Fruit fly (Drosophila melanogaster): Measurements from ENCODE around the gene CG32066.

CG32066 gene

DNA sequence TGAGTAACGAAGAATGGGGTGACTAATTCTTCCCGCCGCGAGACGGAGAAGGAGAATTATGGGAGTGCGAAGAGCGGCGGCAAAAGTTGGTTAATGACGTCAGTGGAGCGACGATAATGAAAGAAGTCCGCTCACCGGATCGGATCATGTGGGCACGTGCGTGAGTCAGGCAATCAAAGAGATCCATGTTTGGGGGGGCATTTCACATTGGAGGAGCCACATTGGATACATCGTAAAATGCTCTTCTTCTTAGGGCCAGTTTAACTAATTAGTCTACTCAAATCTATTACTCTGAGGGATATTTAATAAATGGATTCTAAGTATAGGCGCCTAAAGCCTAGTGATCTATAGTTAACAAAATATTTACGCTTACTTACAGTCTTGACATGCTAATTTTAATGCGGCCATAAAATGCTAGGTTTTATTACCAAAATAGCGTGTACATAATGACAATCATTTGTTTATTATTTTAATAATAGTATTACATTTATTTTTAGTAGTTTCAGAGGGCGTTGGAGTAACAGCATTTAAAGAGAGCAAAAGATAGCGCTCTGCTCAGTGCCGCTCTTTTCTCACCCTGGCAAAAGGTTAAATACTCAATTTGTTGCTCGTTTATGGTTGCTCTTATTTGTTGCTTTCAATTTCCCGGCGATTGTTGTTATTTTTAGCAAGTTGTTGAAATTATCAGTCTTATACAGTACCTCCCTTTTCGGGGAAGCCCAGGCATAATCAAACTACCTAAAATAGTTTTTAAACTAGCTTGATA lies 2.3 kb downstream of the CG32066 start:
- no peak for TF ChIP-seq psq (optimal IDR thresholded peaks at IDR 0.05)

DNA sequence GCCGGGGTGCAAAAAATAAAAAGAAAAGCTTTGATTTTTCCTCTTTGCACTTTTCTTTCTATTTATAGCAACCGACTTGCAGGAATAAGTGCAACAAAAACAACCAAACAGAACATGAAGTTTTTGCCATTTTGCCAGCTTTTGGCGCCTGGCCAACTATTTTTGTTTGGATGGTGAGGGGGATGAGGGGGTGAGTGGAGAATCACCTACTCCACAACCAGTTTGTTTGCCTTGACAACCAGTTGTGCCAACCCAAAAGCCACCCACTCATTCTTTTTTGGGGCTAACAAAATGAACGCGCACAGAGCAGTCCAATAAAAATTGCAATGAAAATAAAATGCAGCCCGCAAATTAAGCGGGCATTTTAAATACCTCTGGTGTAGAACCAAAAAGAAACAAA lies 3.5 kb downstream of the CG32066 start:
- TF ChIP-seq pan (optimal IDR thresholded peaks at IDR 0.05) (no peak), psq (optimal IDR thresholded peaks at IDR 0.05) (no peak), Dll (optimal IDR thresholded peaks at IDR 0.05) (no peak), EcR (GFP tag; optimal IDR thresholded peaks at IDR 0.05) (no peak), usp (GFP tag; optimal IDR thresholded peaks at IDR 0.05) (no peak), CG8478 (optimal IDR thresholded peaks at IDR 0.05) (no peak)

DNA sequence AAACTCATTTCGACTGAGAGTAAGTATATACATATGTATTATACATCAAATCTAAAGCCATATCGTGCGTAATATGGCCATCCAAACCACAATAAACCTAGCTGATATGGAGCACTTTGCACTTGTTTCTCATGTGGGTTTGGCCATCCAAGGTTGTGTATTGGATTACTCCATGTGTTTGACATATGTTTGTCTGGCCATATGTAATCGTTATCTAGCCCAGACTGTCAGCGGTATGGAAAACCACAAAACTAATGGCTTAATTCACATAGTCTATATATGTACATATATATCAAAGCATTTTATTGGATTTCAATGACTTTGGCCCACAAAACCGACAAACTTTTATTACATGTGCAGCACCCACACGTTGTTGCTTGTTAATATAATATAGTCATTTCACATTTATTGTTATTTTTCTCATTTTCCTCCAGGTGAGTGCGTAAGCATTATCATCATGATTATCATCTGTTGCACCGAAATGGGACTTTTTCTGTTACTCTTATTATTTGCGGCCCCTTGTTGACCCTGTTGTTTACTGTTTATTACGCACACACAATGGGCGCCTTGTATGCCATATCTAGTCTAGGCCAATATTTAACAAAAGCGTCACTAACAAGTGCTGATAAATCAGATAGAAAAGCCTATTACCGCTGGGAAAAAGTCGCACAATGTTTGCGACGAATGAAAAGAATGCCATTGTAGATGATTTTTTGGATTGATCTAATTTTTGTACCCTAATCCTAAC lies 4.2 kb downstream of the CG32066 start:
- TF ChIP-seq CG8478 (optimal IDR thresholded peaks at IDR 0.05), result no peak
- no peak for TF ChIP-seq Dll (optimal IDR thresholded peaks at IDR 0.05)
- TF ChIP-seq usp (GFP tag; optimal IDR thresholded peaks at IDR 0.05), result no peak
- no peak for TF ChIP-seq EcR (GFP tag; optimal IDR thresholded peaks at IDR 0.05)
- TF ChIP-seq psq (optimal IDR thresholded peaks at IDR 0.05), result no peak
- no peak for TF ChIP-seq pan (optimal IDR thresholded peaks at IDR 0.05)

DNA sequence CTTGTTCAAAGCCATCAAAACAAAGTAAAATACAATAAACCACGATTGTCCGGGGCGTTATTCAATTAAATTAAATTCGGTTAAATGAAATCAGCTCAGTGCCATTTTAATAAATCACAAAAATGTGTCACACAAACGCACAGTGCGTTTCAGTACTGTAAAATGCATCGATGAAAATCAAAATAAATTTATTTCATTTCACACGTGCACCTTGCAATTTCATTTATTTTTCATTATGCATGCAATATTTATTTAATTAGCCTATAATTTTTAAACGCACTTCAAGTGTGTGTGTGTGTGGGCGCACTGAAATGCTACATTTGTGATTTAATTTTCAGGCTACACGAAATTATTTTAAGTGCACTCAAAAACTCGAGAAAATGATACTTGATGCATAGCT lies 6.4 kb downstream of the CG32066 start:
- no peak for TF ChIP-seq EcR (GFP tag; optimal IDR thresholded peaks at IDR 0.05)
- no peak for TF ChIP-seq pan (optimal IDR thresholded peaks at IDR 0.05)
- TF ChIP-seq psq (optimal IDR thresholded peaks at IDR 0.05), result no peak
- TF ChIP-seq Dll (optimal IDR thresholded peaks at IDR 0.05), result no peak
- TF ChIP-seq CG8478 (optimal IDR thresholded peaks at IDR 0.05), result no peak

DNA sequence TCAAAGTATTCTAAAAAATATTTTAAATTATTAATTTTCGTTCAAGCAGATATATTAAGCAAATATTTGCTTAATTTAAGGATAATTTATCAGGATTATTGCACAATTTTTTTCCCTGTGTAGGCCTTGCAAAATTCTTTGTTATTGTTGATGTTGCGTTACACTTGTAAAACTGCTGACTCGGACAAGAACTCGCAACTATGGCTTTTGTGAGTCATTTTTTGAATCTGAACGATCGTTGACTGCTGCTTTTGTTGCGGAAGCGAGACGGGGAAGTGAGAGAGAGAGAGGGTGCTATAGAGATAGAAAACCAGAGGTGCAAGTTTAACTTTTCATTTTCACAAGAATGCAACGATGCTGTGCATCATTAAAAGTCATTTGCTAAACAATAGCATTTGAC lies 8.3 kb downstream of the CG32066 start:
- TF ChIP-seq CG8478 (optimal IDR thresholded peaks at IDR 0.05) (no peak), Dll (optimal IDR thresholded peaks at IDR 0.05) (no peak), psq (optimal IDR thresholded peaks at IDR 0.05) (no peak), EcR (GFP tag; optimal IDR thresholded peaks at IDR 0.05) (no peak), usp (GFP tag; optimal IDR thresholded peaks at IDR 0.05) (no peak), pan (optimal IDR thresholded peaks at IDR 0.05) (no peak)

DNA sequence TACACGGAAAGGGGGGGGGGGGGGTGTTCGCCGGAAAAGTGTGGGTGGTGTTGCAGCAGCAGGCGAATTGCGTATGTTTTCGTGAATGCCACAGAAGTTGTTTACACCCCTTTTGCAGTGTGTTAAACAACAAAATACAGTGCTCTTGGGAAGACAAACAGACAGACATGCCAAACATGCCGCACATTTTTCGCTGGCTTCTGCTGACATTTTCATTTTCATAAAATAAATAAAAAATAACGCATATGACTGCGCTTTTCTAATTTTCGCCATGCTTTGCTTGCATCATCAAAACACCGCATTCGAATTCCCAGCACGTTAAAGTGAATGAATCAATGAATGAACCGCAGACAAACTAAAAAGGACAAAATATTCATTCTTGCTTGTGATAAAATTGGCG lies 9.5 kb downstream of the CG32066 start:
- TF ChIP-seq psq (optimal IDR thresholded peaks at IDR 0.05), result no peak

DNA sequence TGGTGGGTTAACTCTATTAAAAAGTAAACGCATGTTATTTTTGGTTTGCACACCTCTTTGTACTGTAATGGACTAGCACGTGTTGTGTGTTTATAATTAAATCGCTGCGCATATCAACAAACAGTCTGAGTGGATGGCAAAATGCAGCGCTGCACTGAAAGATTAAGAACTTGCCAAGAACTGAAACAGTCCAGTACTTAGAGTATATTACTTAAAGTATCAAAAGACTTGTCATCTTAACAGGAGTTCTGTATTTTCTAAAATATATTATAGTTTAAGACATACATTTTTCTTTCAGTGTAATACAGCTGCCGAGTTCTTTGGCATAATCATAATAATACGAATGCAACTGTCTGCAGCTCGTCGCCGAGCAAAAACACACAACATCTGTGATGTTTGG lies 12.4 kb downstream of the CG32066 start:
- no peak for TF ChIP-seq psq (optimal IDR thresholded peaks at IDR 0.05)
- TF ChIP-seq CG8478 (optimal IDR thresholded peaks at IDR 0.05), result no peak
- TF ChIP-seq Dll (optimal IDR thresholded peaks at IDR 0.05), result no peak
- no peak for TF ChIP-seq pan (optimal IDR thresholded peaks at IDR 0.05)
- no peak for TF ChIP-seq EcR (GFP tag; optimal IDR thresholded peaks at IDR 0.05)
- TF ChIP-seq usp (GFP tag; optimal IDR thresholded peaks at IDR 0.05), result no peak

DNA sequence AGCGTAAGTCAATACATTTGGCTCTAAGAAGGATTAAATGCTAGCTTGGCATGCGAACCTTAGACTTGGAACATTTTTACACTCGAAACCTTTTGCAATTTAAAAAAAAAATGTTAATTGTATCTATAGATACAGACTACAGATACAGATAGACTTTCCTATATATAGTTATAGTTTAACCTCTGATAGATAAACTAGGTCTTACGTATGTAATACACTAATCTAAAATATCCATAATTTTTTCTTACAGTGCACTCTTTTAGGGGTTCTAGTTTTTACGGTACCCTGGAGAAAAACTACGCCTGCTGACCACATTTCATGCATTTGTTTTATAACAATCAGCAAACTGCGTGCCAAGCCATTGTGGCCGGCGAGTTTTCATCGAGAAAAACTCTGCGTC lies 13.7 kb downstream of the CG32066 start:
- TF ChIP-seq pan (optimal IDR thresholded peaks at IDR 0.05) (no peak), CG8478 (optimal IDR thresholded peaks at IDR 0.05) (no peak), usp (GFP tag; optimal IDR thresholded peaks at IDR 0.05) (no peak), EcR (GFP tag; optimal IDR thresholded peaks at IDR 0.05) (no peak), Dll (optimal IDR thresholded peaks at IDR 0.05) (no peak), psq (optimal IDR thresholded peaks at IDR 0.05) (no peak)

DNA sequence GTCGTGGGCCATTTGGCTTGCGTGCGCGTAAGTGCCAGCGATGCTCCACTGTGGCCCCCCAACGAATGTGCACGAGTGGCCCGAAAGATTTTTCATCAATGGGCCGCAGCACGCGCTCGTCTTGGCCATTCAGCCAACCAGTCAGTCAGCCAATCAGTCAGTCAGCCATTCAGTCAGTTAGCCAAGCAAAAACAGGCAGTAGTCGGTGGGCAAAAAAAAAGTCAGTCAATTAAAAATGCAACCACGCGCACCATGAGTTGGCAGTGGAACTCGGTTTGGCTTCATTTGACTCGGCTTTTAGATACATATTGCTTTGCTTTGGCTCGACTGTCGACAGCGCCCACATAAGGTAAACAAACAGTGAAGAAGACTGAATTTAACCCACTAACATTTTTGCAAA lies 14.8 kb downstream of the CG32066 start:
- no peak for TF ChIP-seq psq (optimal IDR thresholded peaks at IDR 0.05)
- TF ChIP-seq usp (GFP tag; optimal IDR thresholded peaks at IDR 0.05), result no peak
- no peak for TF ChIP-seq pan (optimal IDR thresholded peaks at IDR 0.05)
- no peak for TF ChIP-seq EcR (GFP tag; optimal IDR thresholded peaks at IDR 0.05)
- TF ChIP-seq Dll (optimal IDR thresholded peaks at IDR 0.05), result no peak
- TF ChIP-seq CG8478 (optimal IDR thresholded peaks at IDR 0.05), result no peak

DNA sequence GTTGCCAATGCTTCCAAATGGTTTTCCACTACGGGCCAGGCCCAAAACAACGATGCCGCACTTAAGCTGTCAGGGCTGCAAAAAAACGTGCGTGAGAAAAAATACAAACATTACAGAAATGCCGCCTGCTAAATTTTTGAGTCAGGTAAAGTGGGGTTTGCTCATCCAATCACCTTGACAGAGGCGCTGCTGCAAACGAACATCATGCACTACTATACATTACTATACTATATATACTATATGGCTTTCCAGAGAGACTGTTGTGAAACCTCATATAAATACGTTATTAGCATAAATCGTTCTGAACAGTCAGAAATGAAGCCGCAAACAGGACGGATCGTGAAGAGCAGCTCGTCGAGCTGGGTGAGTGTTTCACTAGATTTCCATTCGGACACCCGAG lies 17.6 kb downstream of the CG32066 start, which contains the start of gene CG14153:
CG14153 (plus strand) TSS at position 301 of the 400 bp plus-strand sequence.
- TF ChIP-seq CG8478 (optimal IDR thresholded peaks at IDR 0.05) (no peak), EcR (GFP tag; optimal IDR thresholded peaks at IDR 0.05) (no peak), Dll (optimal IDR thresholded peaks at IDR 0.05) (no peak), usp (GFP tag; optimal IDR thresholded peaks at IDR 0.05) (no peak), pan (optimal IDR thresholded peaks at IDR 0.05) (no peak), psq (optimal IDR thresholded peaks at IDR 0.05) (no peak)

DNA sequence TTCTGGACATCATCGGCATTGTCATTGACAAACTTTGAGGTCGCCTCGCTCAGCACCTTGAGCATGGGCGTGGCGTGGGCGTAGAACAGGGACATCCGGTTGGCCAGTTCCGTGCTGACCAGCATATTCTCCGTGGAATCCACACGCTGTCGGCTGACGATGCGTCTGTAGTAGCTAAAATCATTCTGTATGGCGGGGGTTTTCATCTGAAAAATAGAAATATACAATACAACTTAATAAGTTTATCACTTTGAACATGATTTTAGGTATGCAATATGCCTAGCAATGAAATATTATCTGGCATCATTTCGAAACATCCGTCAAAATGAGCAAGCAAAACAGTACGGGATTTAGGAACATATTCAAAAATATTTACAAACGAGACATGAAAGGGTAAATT lies 19.2 kb downstream of the CG32066 start, which contains the start of gene CG14154:
CG14154 (plus strand) TSS at position 301 of the 400 bp plus-strand sequence.
- no peak for TF ChIP-seq CG8478 (optimal IDR thresholded peaks at IDR 0.05)
- TF ChIP-seq pan (optimal IDR thresholded peaks at IDR 0.05), result no peak
- no peak for TF ChIP-seq Dll (optimal IDR thresholded peaks at IDR 0.05)
- TF ChIP-seq EcR (GFP tag; optimal IDR thresholded peaks at IDR 0.05), result no peak
- TF ChIP-seq psq (optimal IDR thresholded peaks at IDR 0.05), result no peak
- no peak for TF ChIP-seq usp (GFP tag; optimal IDR thresholded peaks at IDR 0.05)

DNA sequence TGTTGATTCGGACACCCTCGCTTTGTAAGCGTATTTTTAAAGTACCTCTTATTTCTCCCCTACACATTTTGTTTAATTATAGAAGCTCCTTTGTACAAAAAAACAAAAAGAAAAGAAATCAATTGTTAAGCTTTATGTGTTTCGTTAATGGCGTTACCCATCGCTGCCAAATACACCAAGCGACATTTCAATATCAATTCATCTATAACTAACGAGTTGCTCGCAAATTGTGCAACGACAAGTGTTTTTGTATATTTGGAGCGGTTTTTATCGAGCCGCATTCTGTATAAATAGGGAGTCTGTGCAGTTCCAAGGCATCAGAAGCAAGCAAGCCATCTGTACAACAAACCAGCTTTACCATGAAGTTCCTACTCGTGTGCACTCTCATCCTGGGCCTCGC lies 21.4 kb downstream of the CG32066 start, which contains the start of gene CG18628:
CG18628 (plus strand) TSS at position 301 of the 400 bp plus-strand sequence.
- TF ChIP-seq CG8478 (optimal IDR thresholded peaks at IDR 0.05) (no peak), pan (optimal IDR thresholded peaks at IDR 0.05) (no peak), EcR (GFP tag; optimal IDR thresholded peaks at IDR 0.05) (no peak), Dll (optimal IDR thresholded peaks at IDR 0.05) (no peak), psq (optimal IDR thresholded peaks at IDR 0.05) (no peak), usp (GFP tag; optimal IDR thresholded peaks at IDR 0.05) (no peak)

Measured in whole organism.